Worm (Caenorhabditis elegans): ENCODE results near the gene T28C12.15.

Gene T28C12.15

ce11 chrV:6303471-6303870 lies 18.1 kb downstream of the T28C12.15 start, which contains the start of gene sago-1:
Gene sago-1, plus strand, starts transcription at chrV:6303771.
- TF ChIP-seq tbx-2 (tag; optimal IDR thresholded peaks at IDR 0.05), result no peak
- TF ChIP-seq dsc-1 (tag; optimal IDR thresholded peaks at IDR 0.05), result no peak
- no peak for TF ChIP-seq nhr-77 (tag; optimal IDR thresholded peaks at IDR 0.05)

ce11 chrV:6302465-6302864 lies 19.1 kb downstream of the T28C12.15 start:
- TF ChIP-seq dsc-1 (tag; optimal IDR thresholded peaks at IDR 0.05) (no peak), blmp-1 (tag; optimal IDR thresholded peaks at IDR 0.05) (peak; percentile 68)

DNA sequence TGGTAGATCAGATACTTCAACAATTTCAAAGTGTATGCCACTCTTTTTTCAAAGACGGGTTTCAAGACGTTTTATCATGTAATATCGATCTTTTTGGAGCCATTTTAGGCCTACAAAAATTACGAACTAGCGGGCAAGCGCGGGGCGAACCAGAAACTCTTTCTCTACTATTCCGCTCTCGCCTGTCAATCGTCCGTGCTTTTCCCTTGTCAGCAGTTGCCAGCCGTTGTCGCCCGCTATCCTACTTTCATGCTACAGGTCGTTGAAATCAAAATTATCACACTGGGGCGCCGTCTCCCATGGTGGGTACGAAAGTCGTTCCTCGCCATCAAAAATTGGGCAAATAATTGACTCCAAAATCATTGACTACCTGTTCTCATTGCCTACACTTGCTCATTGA lies 20.5 kb downstream of the T28C12.15 start:
- TF ChIP-seq ceh-63 (GFP tag; optimal IDR thresholded peaks at IDR 0.05) (no peak), egl-27 (tag; optimal IDR thresholded peaks at IDR 0.05) (no peak), nhr-19 (GFP tag; conservative IDR thresholded peaks at IDR 0.05) (no peak), irx-1 (tag; optimal IDR thresholded peaks at IDR 0.05) (no peak), lir-3 (tag; optimal IDR thresholded peaks at IDR 0.05; ENCODE audit: poor library complexity) (no peak), elt-2 (tag; optimal IDR thresholded peaks at IDR 0.05) (no peak), snu-23 (GFP tag; optimal IDR thresholded peaks at IDR 0.05) (no peak), unc-130 (tag; optimal IDR thresholded peaks at IDR 0.05) (no peak), Y116A8C.19 (tag; optimal IDR thresholded peaks at IDR 0.05; ENCODE audit: borderline replicate concordance) (no peak), swsn-7 (tag; optimal IDR thresholded peaks at IDR 0.05) (no peak), zip-4 (GFP tag; optimal IDR thresholded peaks at IDR 0.05) (no peak), sup-37 (GFP tag; optimal IDR thresholded peaks at IDR 0.05) (no peak), C16A3.4 (tag; optimal IDR thresholded peaks at IDR 0.05) (no peak)

DNA sequence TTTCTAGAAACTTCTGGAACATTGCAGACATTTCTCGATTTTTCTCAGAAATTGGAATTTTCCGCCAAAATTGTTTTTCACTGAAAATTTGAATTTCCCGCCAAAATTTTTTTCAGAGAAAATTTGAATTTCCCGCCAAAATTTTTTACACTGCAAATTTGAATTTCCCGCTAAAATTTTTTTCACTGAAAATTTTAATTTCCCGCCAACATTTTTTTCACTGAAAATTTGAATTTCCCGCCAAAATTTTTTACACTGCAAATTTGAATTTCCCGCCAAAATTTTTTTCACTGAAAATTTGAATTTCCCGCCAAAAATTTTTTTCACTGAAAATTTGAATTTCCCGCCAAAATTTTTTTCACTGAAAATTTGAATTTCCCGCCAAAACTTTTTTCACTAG lies 25.0 kb downstream of the T28C12.15 start:
- TF ChIP-seq unc-98 (GFP tag; IDR thresholded peaks at IDR 0.05), result peak; percentile 64

ce11 chrV:6292401-6292800 lies 29.2 kb downstream of the T28C12.15 start, which contains the start of gene K12B6.9:
Gene K12B6.9, minus strand, starts transcription at chrV:6292666.
- TF ChIP-seq snu-23 (GFP tag; optimal IDR thresholded peaks at IDR 0.05) (no peak), elt-2 (tag; optimal IDR thresholded peaks at IDR 0.05) (peak; percentile 55), lin-35 (GFP tag; optimal IDR thresholded peaks at IDR 0.05) (peak in 1 of 2 experiments; percentile 32), ztf-11 (tag; optimal IDR thresholded peaks at IDR 0.05) (no peak)

ce11 chrV:6291301-6291700 lies 30.3 kb downstream of the T28C12.15 start:
- TF ChIP-seq efl-1 (optimal IDR thresholded peaks at IDR 0.05) (no peak), efl-1 (GFP tag; optimal IDR thresholded peaks at IDR 0.05 in 1 of 2) (peak in 1 of 2 experiments; percentile 64), lin-15B (tag; optimal IDR thresholded peaks at IDR 0.05) (no peak), unc-62 (GFP tag; optimal IDR thresholded peaks at IDR 0.05) (no peak), ceh-88 (GFP tag; IDR thresholded peaks at IDR 0.05) (no peak), nhr-47 (tag; optimal IDR thresholded peaks at IDR 0.05) (no peak), nhr-11 (tag; optimal IDR thresholded peaks at IDR 0.05) (no peak), irx-1 (tag; optimal IDR thresholded peaks at IDR 0.05) (no peak), C16A3.4 (tag; optimal IDR thresholded peaks at IDR 0.05) (no peak), elt-2 (tag; optimal IDR thresholded peaks at IDR 0.05) (peak; percentile 28)

- TF ChIP-seq ets-5 (GFP tag; IDR thresholded peaks at IDR 0.05) (no peak), egl-27 (tag; optimal IDR thresholded peaks at IDR 0.05) (no peak), nhr-76 (tag; optimal IDR thresholded peaks at IDR 0.05) (no peak), snu-23 (GFP tag; optimal IDR thresholded peaks at IDR 0.05) (no peak), nhr-85 (tag) (no peak), dpl-1 (GFP tag; optimal IDR thresholded peaks at IDR 0.05) (no peak), nhr-19 (GFP tag; conservative IDR thresholded peaks at IDR 0.05) (no peak)
Observed at ce11 chrV:6288607-6289006, 33.0 kb downstream of the T28C12.15 start, which contains the start of gene K12B6.11. Gene K12B6.11, plus strand, starts transcription at chrV:6288907.
